Worm (Caenorhabditis elegans) whole organism, L4/young adult: Measurements from ENCODE around the gene C37E2.2.

Experiments used
- dao-5 ChIP-seq: sonication (generic microtip); optimal IDR thresholded peaks from 2 replicates; lab custom pipeline; 2016; ENCODE audit warnings: missing genotype, missing genetic modification characterization, moderate library complexity, missing compliant biosample characterization
- him-1 ChIP-seq: sonication (generic microtip); optimal IDR thresholded peaks from 2 replicates; lab custom pipeline; 2016; ENCODE audit warnings: missing genotype, missing genetic modification reagents, missing genetic modification characterization, missing compliant biosample characterization

- TF ChIP-seq dao-5 (no peak), him-1 (tag; lab: Kevin White, UChicago) (no peak)
Measured at ce11 chrX:14194251-14194650, 18.4 kb downstream of the C37E2.2 start.
